Worm (Caenorhabditis elegans): ENCODE data around the gene Y51A2B.16.
"Not testable (repeated sequence)": the region's sequence is repeated elsewhere in the genome, so short reads cannot be mapped to it uniquely, and the experiment has no call there.

Y51A2B.16 gene

ce11 chrV:18397814-18398213 is at the start of gene Y51A2B.16:
Gene Y51A2B.16, minus strand, starts transcription at chrV:18397914.
- TF ChIP-seq dmd-4 (tag; optimal IDR thresholded peaks at IDR 0.05; ENCODE audit: borderline replicate concordance) (no peak), ceh-18 (tag; optimal IDR thresholded peaks at IDR 0.05) (no peak), gmeb-2 (tag; optimal IDR thresholded peaks at IDR 0.05) (no peak), pros-1 (tag; optimal IDR thresholded peaks at IDR 0.05) (no peak)

ce11 chrV:18444118-18444517 is 46.4 kb upstream of the Y51A2B.16 start, which contains the start of gene ZK228.1:
Gene ZK228.1, plus strand, starts transcription at chrV:18444418.
- TF ChIP-seq ttx-3 (tag; optimal IDR thresholded peaks at IDR 0.05) (no peak), mec-3 (tag; optimal IDR thresholded peaks at IDR 0.05; ENCODE audit: borderline replicate concordance) (no peak), ref-2 (tag; optimal IDR thresholded peaks at IDR 0.05) (no peak), pha-2 (tag; optimal IDR thresholded peaks at IDR 0.05) (no peak), ama-1 (optimal IDR thresholded peaks at IDR 0.05) (no peak), tbx-2 (tag; optimal IDR thresholded peaks at IDR 0.05) (no peak), C08G9.2 (tag; optimal IDR thresholded peaks at IDR 0.05) (no peak), syd-9 (tag; optimal IDR thresholded peaks at IDR 0.05) (no peak), unc-55 (GFP tag; optimal IDR thresholded peaks at IDR 0.05) (no peak), gmeb-2 (tag; optimal IDR thresholded peaks at IDR 0.05) (no peak), elt-2 (tag; optimal IDR thresholded peaks at IDR 0.05) (no peak)

- TF ChIP-seq hlh-13 (GFP tag; optimal IDR thresholded peaks at IDR 0.05); ets-4 (tag; optimal IDR thresholded peaks at IDR 0.05); ceh-45 (GFP tag; IDR thresholded peaks at IDR 0.05): not testable (repeated sequence)
These were observed 41.8 kb upstream of the Y51A2B.16 start, which contains the start of gene ZK262.9 for ce11 chrV:18439469-18439868. Gene ZK262.9, plus strand, starts transcription at chrV:18439769.

- TF ChIP-seq ama-1 (optimal IDR thresholded peaks at IDR 0.05) (no peak), nfya-1 (tag; optimal IDR thresholded peaks at IDR 0.05) (no peak), unc-3 (GFP tag; conservative IDR thresholded peaks at IDR 0.05) (no peak), unc-3 (tag; optimal IDR thresholded peaks at IDR 0.05) (no peak), ceh-24 (tag; optimal IDR thresholded peaks at IDR 0.05) (no peak)
These were observed 40.4 kb upstream of the Y51A2B.16 start, which contains the start of gene ZK262.8 for ce11 chrV:18438081-18438480. Gene ZK262.8, plus strand, starts transcription at chrV:18438381.

ce11 chrV:18434961-18435360 is 37.2 kb upstream of the Y51A2B.16 start, which contains the start of gene ZK262.20:
Gene ZK262.20, minus strand, starts transcription at chrV:18435061.
- TF ChIP-seq tbx-2 (tag; optimal IDR thresholded peaks at IDR 0.05) (no peak), K02D7.2 (tag; optimal IDR thresholded peaks at IDR 0.05) (no peak), ceh-6 (GFP tag; optimal IDR thresholded peaks at IDR 0.05) (no peak), lin-11 (tag; optimal IDR thresholded peaks at IDR 0.05) (no peak), ceh-19 (GFP tag; optimal IDR thresholded peaks at IDR 0.05) (no peak), pax-1 (tag; optimal IDR thresholded peaks at IDR 0.05) (no peak), unc-42 (tag; optimal IDR thresholded peaks at IDR 0.05) (no peak), ztf-16 (tag; optimal IDR thresholded peaks at IDR 0.05) (no peak), ahr-1 (tag; optimal IDR thresholded peaks at IDR 0.05) (no peak), dve-1 (tag; optimal IDR thresholded peaks at IDR 0.05) (no peak), hlh-30 (tag; optimal IDR thresholded peaks at IDR 0.05; ENCODE audit: insufficient read depth) (no peak)

ce11 chrV:18431450-18431849 is 33.7 kb upstream of the Y51A2B.16 start, which contains the start of gene srw-82:
Gene srw-82, plus strand, starts transcription at chrV:18431750.
- TF ChIP-seq che-1 (tag; optimal IDR thresholded peaks at IDR 0.05) = no peak
- TF ChIP-seq ceh-6 (GFP tag; optimal IDR thresholded peaks at IDR 0.05) = no peak
- TF ChIP-seq T23F11.4 (GFP tag; optimal IDR thresholded peaks at IDR 0.05) = no peak
- no peak for TF ChIP-seq ceh-19 (GFP tag; optimal IDR thresholded peaks at IDR 0.05)
- TF ChIP-seq hlh-15 (tag; optimal IDR thresholded peaks at IDR 0.05) = no peak
- no peak for TF ChIP-seq hlh-30 (tag; optimal IDR thresholded peaks at IDR 0.05; ENCODE audit: insufficient read depth)
- TF ChIP-seq dve-1 (tag; optimal IDR thresholded peaks at IDR 0.05) = no peak
- TF ChIP-seq odd-2 (tag; optimal IDR thresholded peaks at IDR 0.05) = no peak
- no peak for TF ChIP-seq pat-9 (tag; optimal IDR thresholded peaks at IDR 0.05)
- TF ChIP-seq pha-2 (tag; optimal IDR thresholded peaks at IDR 0.05) = no peak
- TF ChIP-seq mec-3 (tag; optimal IDR thresholded peaks at IDR 0.05; ENCODE audit: borderline replicate concordance) = no peak
- TF ChIP-seq ceh-24 (tag; optimal IDR thresholded peaks at IDR 0.05) = no peak
- TF ChIP-seq dmd-4 (tag; optimal IDR thresholded peaks at IDR 0.05; ENCODE audit: borderline replicate concordance) = no peak
- no peak for TF ChIP-seq pros-1 (tag; optimal IDR thresholded peaks at IDR 0.05)
- no peak for TF ChIP-seq K02D7.2 (tag; optimal IDR thresholded peaks at IDR 0.05)
- TF ChIP-seq sox-2 (GFP tag; IDR thresholded peaks at IDR 0.05) = no peak
- TF ChIP-seq nfya-1 (tag; optimal IDR thresholded peaks at IDR 0.05) = no peak
- TF ChIP-seq sox-4 (tag; optimal IDR thresholded peaks at IDR 0.05) = no peak
- no peak for TF ChIP-seq hlh-8 (tag; optimal IDR thresholded peaks at IDR 0.05)
